Worm (Caenorhabditis elegans): ENCODE data around the gene col-138.

- no peak for TF ChIP-seq unc-39 (tag; optimal IDR thresholded peaks at IDR 0.05)
- no peak for TF ChIP-seq ztf-4 (tag; optimal IDR thresholded peaks at IDR 0.05)
- no peak for TF ChIP-seq ztf-11 (tag; optimal IDR thresholded peaks at IDR 0.05)
- TF ChIP-seq blmp-1 (tag; optimal IDR thresholded peaks at IDR 0.05; ENCODE audit: insufficient read depth): no peak
Observed at ce11 chrIV:17207864-17208263, 24.3 kb upstream of the col-138 start.

Measured in whole organism, L2 larva.